Fruit fly (Drosophila melanogaster): Measurements from ENCODE around the gene Klp31E.

Klp31E gene

dm6 chr2L:10405008-10405654 lies 8.7 kb upstream of the Klp31E start, which contains the start of the genes CG17768, LSm-4 and Ir31a (continued):
- TF ChIP-seq CG1832 (GFP tag; optimal IDR thresholded peaks at IDR 0.05) = no peak
- TF ChIP-seq Drgx (GFP tag; IDR thresholded peaks at IDR 0.05) = no peak
- peak; percentile 45; the same call in 1 of the 2 replicates for TF ChIP-seq tna (GFP tag; IDR thresholded peaks at IDR 0.05; ENCODE audit: partially characterized antibody)
- no peak for TF ChIP-seq fd3F (GFP tag; optimal IDR thresholded peaks at IDR 0.05)
- TF ChIP-seq CG10654 (GFP tag; optimal IDR thresholded peaks at IDR 0.05) = no peak
- TF ChIP-seq nmo (GFP tag; optimal IDR thresholded peaks at IDR 0.05) = peak; percentile 2
- TF ChIP-seq HmgD (GFP tag; optimal IDR thresholded peaks at IDR 0.05) = no peak
- no peak for TF ChIP-seq CG8359 (GFP tag; optimal IDR thresholded peaks at IDR 0.05; ENCODE audit: borderline replicate concordance)
- TF ChIP-seq bcd (GFP tag; optimal IDR thresholded peaks at IDR 0.05) = no peak
- no peak for TF ChIP-seq Myb (GFP tag; optimal IDR thresholded peaks at IDR 0.05)
- peak; percentile 72 for TF ChIP-seq CG16813 (GFP tag; IDR thresholded peaks at IDR 0.05; ENCODE audit: partially characterized antibody)
- no peak for TF ChIP-seq schlank (tag; optimal IDR thresholded peaks at IDR 0.05)
- TF ChIP-seq Nf-YC (tag; optimal IDR thresholded peaks at IDR 0.05) = no peak
- no peak for TF ChIP-seq gem (tag; optimal IDR thresholded peaks at IDR 0.05)
- TF ChIP-seq CoRest (tag; optimal IDR thresholded peaks at IDR 0.05) = no peak
- TF ChIP-seq Bteb2 (GFP tag; optimal IDR thresholded peaks at IDR 0.05) = no peak
- no peak for TF ChIP-seq CG1233 (GFP tag; optimal IDR thresholded peaks at IDR 0.05)
- TF ChIP-seq psq (GFP tag; optimal IDR thresholded peaks at IDR 0.05) = no peak
- TF ChIP-seq CG33213 (GFP tag; optimal IDR thresholded peaks at IDR 0.05) = no peak
- no peak for TF ChIP-seq vfl (GFP tag; optimal IDR thresholded peaks at IDR 0.05)
- no peak for TF ChIP-seq MTF-1 (GFP tag; optimal IDR thresholded peaks at IDR 0.05; ENCODE audit: borderline replicate concordance)
- no peak for TF ChIP-seq CG13775 (GFP tag; optimal IDR thresholded peaks at IDR 0.05)
- TF ChIP-seq Lpt (GFP tag; optimal IDR thresholded peaks at IDR 0.05) = no peak
- no peak for TF ChIP-seq Ravus (GFP tag; IDR thresholded peaks at IDR 0.05)
- no peak for TF ChIP-seq dpn (GFP tag; optimal IDR thresholded peaks at IDR 0.05)
- no peak for TF ChIP-seq CG2120 (GFP tag; optimal IDR thresholded peaks at IDR 0.05)
- peak; percentile 26 for TF ChIP-seq CG2116 (GFP tag; optimal IDR thresholded peaks at IDR 0.05)
- no peak for TF ChIP-seq z (GFP tag; IDR thresholded peaks at IDR 0.05)
- no peak for TF ChIP-seq Poxn (GFP tag; IDR thresholded peaks at IDR 0.05)
- no peak for TF ChIP-seq PHDP (tag; optimal IDR thresholded peaks at IDR 0.05)
- TF ChIP-seq CG7372 (GFP tag; IDR thresholded peaks at IDR 0.05) = no peak
- no peak for TF ChIP-seq NC2α (GFP tag; optimal IDR thresholded peaks at IDR 0.05)
- TF ChIP-seq CG3995 (GFP tag; optimal IDR thresholded peaks at IDR 0.05) = peak; percentile 15
- TF ChIP-seq mirr (GFP tag; optimal IDR thresholded peaks at IDR 0.05) = no peak
- TF ChIP-seq CG18619 (GFP tag; optimal IDR thresholded peaks at IDR 0.05) = no peak
- no peak for TF ChIP-seq CG10565 (GFP tag; optimal IDR thresholded peaks at IDR 0.05)
- no peak for TF ChIP-seq Atf3 (GFP tag; optimal IDR thresholded peaks at IDR 0.05)
- no peak for TF ChIP-seq CG6272 (GFP tag; IDR thresholded peaks at IDR 0.05)
- peak; percentile 19; the same call in 1 of the 2 replicates for TF ChIP-seq E2f2 (GFP tag; IDR thresholded peaks at IDR 0.05)
- no peak for TF ChIP-seq h (optimal IDR thresholded peaks at IDR 0.05)
- no peak for TF ChIP-seq CG30403 (GFP tag; optimal IDR thresholded peaks at IDR 0.05)
- TF ChIP-seq otp (GFP tag; IDR thresholded peaks at IDR 0.05) = no peak
- TF ChIP-seq CG10462 (GFP tag; optimal IDR thresholded peaks at IDR 0.05) = no peak
- TF ChIP-seq exex (tag; optimal IDR thresholded peaks at IDR 0.05) = no peak
- no peak for TF ChIP-seq klu (GFP tag; IDR thresholded peaks at IDR 0.05)
- TF ChIP-seq CG2202 (tag; optimal IDR thresholded peaks at IDR 0.05) = no peak
- TF ChIP-seq crp (GFP tag; optimal IDR thresholded peaks at IDR 0.05) = no peak
- TF ChIP-seq abd-A (tag; optimal IDR thresholded peaks at IDR 0.05) = no peak
- TF ChIP-seq CG6654 (GFP tag; optimal IDR thresholded peaks at IDR 0.05) = no peak
- TF ChIP-seq CG10321 (GFP tag; IDR thresholded peaks at IDR 0.05) = no peak
- TF ChIP-seq CG4730 (GFP tag; IDR thresholded peaks at IDR 0.05) = no peak

Data from whole organism, embryonic.